Fruit fly (Drosophila melanogaster): Measurements from ENCODE around the gene CG33494.

CG33494 gene

dm6 chr3R:25505975-25506374, 11.0 kb upstream of the CG33494 start, which contains the start of gene CG5111:
CG5111 (plus strand) TSS chr3R:25506275.
- no peak for TF ChIP-seq spab (GFP tag; optimal IDR thresholded peaks at IDR 0.05)

DNA sequence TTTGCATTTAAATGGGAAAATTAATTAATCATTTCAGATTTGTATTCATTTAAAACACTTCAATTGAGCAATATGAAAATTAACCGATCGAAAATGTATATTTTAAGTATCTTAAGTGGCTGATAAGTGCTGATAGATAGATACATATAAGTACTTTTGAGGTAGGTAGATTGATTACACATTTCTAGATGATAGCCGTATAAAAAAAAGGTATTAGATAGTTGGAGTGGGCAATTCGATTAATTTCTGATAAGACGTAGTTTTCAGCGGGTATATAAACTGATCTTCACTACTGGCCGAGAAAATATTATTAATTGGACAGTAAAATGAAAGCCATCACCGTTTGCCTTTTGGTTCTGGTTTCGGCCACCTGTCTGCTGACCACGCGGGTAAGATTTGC, 9.9 kb upstream of the CG33494 start, which contains the start of gene CG5107:
TSS of gene CG5107 (plus strand) at position 301 of the 400 bp plus-strand sequence.
- no peak for TF ChIP-seq dac (GFP tag; optimal IDR thresholded peaks at IDR 0.05)
- TF ChIP-seq acj6 (GFP tag; optimal IDR thresholded peaks at IDR 0.05), result no peak
- no peak for TF ChIP-seq pdm3 (GFP tag; optimal IDR thresholded peaks at IDR 0.05)
- no peak for TF ChIP-seq CG8632 (GFP tag; optimal IDR thresholded peaks at IDR 0.05)
- no peak for TF ChIP-seq Ets96B (tag; optimal IDR thresholded peaks at IDR 0.05)
- no peak for TF ChIP-seq CG9139 (GFP tag; optimal IDR thresholded peaks at IDR 0.05)
- TF ChIP-seq Sox102F (GFP tag; optimal IDR thresholded peaks at IDR 0.05), result no peak
- no peak for TF ChIP-seq CG11762 (GFP tag; optimal IDR thresholded peaks at IDR 0.05; ENCODE audit: insufficient read depth)
- no peak for TF ChIP-seq CG6163 (GFP tag; IDR thresholded peaks at IDR 0.05)
- TF ChIP-seq ss (GFP tag; optimal IDR thresholded peaks at IDR 0.05), result no peak
- no peak for TF ChIP-seq cyc (GFP tag; optimal IDR thresholded peaks at IDR 0.05)
- no peak for TF ChIP-seq lz (GFP tag; optimal IDR thresholded peaks at IDR 0.05)
- TF ChIP-seq OdsH (GFP tag; optimal IDR thresholded peaks at IDR 0.05), result no peak
- TF ChIP-seq CG6808 (GFP tag; optimal IDR thresholded peaks at IDR 0.05), result no peak
- no peak for TF ChIP-seq Sox15 (GFP tag; optimal IDR thresholded peaks at IDR 0.05)
- TF ChIP-seq CG16779 (tag; optimal IDR thresholded peaks at IDR 0.05), result no peak
- no peak for TF ChIP-seq CG6854 (GFP tag; optimal IDR thresholded peaks at IDR 0.05)
- no peak for TF ChIP-seq CG7368 (GFP tag; optimal IDR thresholded peaks at IDR 0.05)
- TF ChIP-seq Hr39 (GFP tag; optimal IDR thresholded peaks at IDR 0.05), result no peak
- no peak for TF ChIP-seq fd59A (GFP tag; optimal IDR thresholded peaks at IDR 0.05)

dm6 chr3R:25495753-25496152, 792 bp upstream of the CG33494 start:
- no peak for TF ChIP-seq CG10631 (GFP tag; optimal IDR thresholded peaks at IDR 0.05)
- no peak for TF ChIP-seq OdsH (GFP tag; optimal IDR thresholded peaks at IDR 0.05)
- no peak for TF ChIP-seq CG6276 (GFP tag; optimal IDR thresholded peaks at IDR 0.05)

DNA sequence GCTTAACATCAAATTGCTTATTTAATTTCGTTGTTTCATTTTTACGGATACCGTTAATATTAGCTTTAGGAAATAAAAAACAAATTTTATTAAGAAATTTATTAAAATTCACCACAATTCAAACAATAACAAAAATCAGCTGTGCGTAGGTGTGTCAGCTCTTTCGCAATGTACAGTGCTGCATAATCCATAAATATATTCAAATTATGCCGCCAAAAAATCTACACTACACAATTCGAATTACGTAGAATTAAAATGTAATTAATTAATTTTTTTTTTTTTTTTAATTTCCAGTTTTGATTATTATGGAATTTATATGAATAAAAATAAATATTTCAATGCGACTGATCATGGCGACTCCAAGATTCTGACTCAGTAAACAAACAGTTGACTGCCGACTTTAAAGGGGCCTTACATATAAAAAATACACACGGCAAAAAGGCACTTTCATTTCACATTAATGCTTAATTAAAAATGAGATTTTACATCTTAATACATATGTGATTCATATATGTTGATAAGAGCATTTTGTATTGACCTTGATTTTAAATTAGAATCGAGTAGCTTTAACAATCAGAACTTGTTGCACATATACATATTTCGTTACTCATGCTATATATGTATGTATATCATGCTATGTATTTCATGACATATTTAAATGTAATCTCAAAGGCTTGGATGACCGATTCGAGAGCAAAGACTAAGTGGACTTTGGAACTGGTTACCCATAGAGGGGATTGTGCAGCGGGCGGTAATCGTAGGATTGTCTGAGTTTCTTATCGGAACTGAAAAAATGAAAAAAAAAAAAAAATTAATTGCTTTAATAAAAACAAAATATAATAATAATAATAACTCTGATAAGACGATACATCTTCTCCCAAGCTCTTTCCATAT, 1.4 kb downstream of the CG33494 start:
- TF ChIP-seq Smox (GFP tag; optimal IDR thresholded peaks at IDR 0.05) (no peak), Eip78C (GFP tag) (peak; percentile 71), pdm3 (GFP tag; optimal IDR thresholded peaks at IDR 0.05) (no peak), Eip75B (GFP tag; optimal IDR thresholded peaks at IDR 0.05) (peak; percentile 3), OdsH (GFP tag; optimal IDR thresholded peaks at IDR 0.05) (peak; percentile 15), CG32006 (GFP tag; optimal IDR thresholded peaks at IDR 0.05) (peak; percentile 18), vri (GFP tag; optimal IDR thresholded peaks at IDR 0.05) (peak; percentile 19), CG8632 (GFP tag; optimal IDR thresholded peaks at IDR 0.05) (peak; percentile 4), acj6 (GFP tag; optimal IDR thresholded peaks at IDR 0.05) (no peak), Met (GFP tag; optimal IDR thresholded peaks at IDR 0.05) (peak; percentile 23), Hr4 (GFP tag; optimal IDR thresholded peaks at IDR 0.05) (peak; percentile 9), CG11294 (GFP tag; IDR thresholded peaks at IDR 0.05) (no peak), CG8119 (GFP tag; IDR thresholded peaks at IDR 0.05) (no peak), CG7368 (GFP tag; optimal IDR thresholded peaks at IDR 0.05) (peak; percentile 11), CG10669 (GFP tag; optimal IDR thresholded peaks at IDR 0.05) (peak; percentile 44), CG8319 (GFP tag; optimal IDR thresholded peaks at IDR 0.05) (no peak), eg (GFP tag; IDR thresholded peaks at IDR 0.05) (no peak; the same call in 2 of the 3 replicates), dac (GFP tag; optimal IDR thresholded peaks at IDR 0.05) (no peak), cyc (GFP tag; optimal IDR thresholded peaks at IDR 0.05) (no peak), CG3919 (GFP tag; optimal IDR thresholded peaks at IDR 0.05) (peak; percentile 59), net (GFP tag; optimal IDR thresholded peaks at IDR 0.05) (peak; percentile 26), Sox102F (GFP tag; optimal IDR thresholded peaks at IDR 0.05) (peak; percentile 20), Lpt (GFP tag; optimal IDR thresholded peaks at IDR 0.05) (peak; percentile 16), dsx (GFP tag; optimal IDR thresholded peaks at IDR 0.05; ENCODE audit: poor library complexity, severe bottlenecking) (peak; percentile 47), CG15336 (GFP tag; IDR thresholded peaks at IDR 0.05) (no peak), CG10631 (GFP tag; optimal IDR thresholded peaks at IDR 0.05) (no peak), fd85E (GFP tag; optimal IDR thresholded peaks at IDR 0.05) (no peak), Gug (GFP tag; IDR thresholded peaks at IDR 0.05) (no peak), CG34406 (GFP tag; optimal IDR thresholded peaks at IDR 0.05) (no peak), spab (GFP tag; optimal IDR thresholded peaks at IDR 0.05) (peak; percentile 75), CG6854 (GFP tag; optimal IDR thresholded peaks at IDR 0.05) (peak; percentile 63)

All from whole organism, prepupa.